Worm (Caenorhabditis elegans): ENCODE results near the gene clec-9.
A peak's percentile ranks its signal among the peaks of the same experiment; 100 is the strongest.

DNA sequence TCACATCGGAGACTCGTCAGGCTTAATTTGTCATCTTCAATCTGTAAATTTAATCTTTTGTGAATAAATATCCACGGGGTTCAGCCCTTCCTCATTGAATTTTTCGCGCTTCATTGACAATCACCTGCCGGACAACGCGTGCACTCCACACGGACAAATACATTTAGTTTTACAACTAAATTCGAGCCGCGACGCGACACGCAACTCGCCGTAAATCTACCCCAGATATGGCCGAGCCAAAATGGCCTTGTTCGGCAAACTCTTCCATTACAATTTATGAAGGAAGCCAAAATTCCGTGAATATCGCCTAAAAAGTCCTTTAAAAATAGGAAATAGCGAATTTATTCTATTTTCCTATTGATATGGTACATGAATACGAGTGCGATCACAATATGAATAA is 38.3 kb upstream of the clec-9 start:
- TF ChIP-seq fkh-10 (GFP tag; optimal IDR thresholded peaks at IDR 0.05) (no peak), egl-27 (tag; optimal IDR thresholded peaks at IDR 0.05) (no peak), dve-1 (tag; optimal IDR thresholded peaks at IDR 0.05; ENCODE audit: insufficient read depth) (no peak), madf-5 (GFP tag; IDR thresholded peaks at IDR 0.05) (0 out of 4 replicates have a peak, but pooled peaks of 1 of the 2 experiments have one; percentile 57), lsy-2 (tag; optimal IDR thresholded peaks at IDR 0.05) (no peak)
